Fruit fly (Drosophila melanogaster) whole organism, embryonic: ENCODE results near the gene Targ1.

Experiments
- Blimp-1 ChIP-seq: fragments of 200-800 bp; sonication (Bioruptor generic); optimal IDR thresholded peaks from 3 replicates; lab custom pipeline; 2018; ENCODE audit warnings: missing biosample characterization, missing genetic modification characterization, mild to moderate bottlenecking, moderate library complexity, missing genetic modification reagents
- CG10565 ChIP-seq: fragments of 200-800 bp; sonication (Bioruptor generic); optimal IDR thresholded peaks from 3 replicates; lab custom pipeline; 2016; ENCODE audit warnings: missing biosample characterization, mild to moderate bottlenecking, missing genetic modification characterization
- CG12104 ChIP-seq: fragments of 200-800 bp; sonication (Bioruptor generic); optimal IDR thresholded peaks from 3 replicates; lab custom pipeline; 2016; ENCODE audit warnings: missing biosample characterization, missing genetic modification characterization
- CG12391 ChIP-seq: fragments of 200-800 bp; sonication (Bioruptor generic); optimal IDR thresholded peaks from 3 replicates; lab custom pipeline; 2018; ENCODE audit warnings: missing biosample characterization, mild to moderate bottlenecking, missing genetic modification characterization, moderate library complexity
- CG12659 ChIP-seq: fragments of 200-800 bp; sonication (Bioruptor generic); optimal IDR thresholded peaks from 3 replicates; lab custom pipeline; 2017; ENCODE audit warnings: mild to moderate bottlenecking, missing biosample characterization, missing genetic modification reagents, missing genetic modification characterization
- CG13287 ChIP-seq: fragments of 200-800 bp; sonication (Bioruptor generic); IDR thresholded peaks from 2 replicates; pipeline ENCODE4 v1.3.6; 2022; ENCODE audit warnings: missing biosample characterization, missing genetic modification characterization; ENCODE audit not compliant: partially characterized antibody
- CG13894 ChIP-seq: fragments of 200-800 bp; sonication (Bioruptor generic); optimal IDR thresholded peaks from 3 replicates; lab custom pipeline; 2018; ENCODE audit warnings: missing biosample characterization, mild to moderate bottlenecking, missing genetic modification characterization, moderate library complexity
- CG14050 ChIP-seq: fragments of 200-800 bp; sonication (Bioruptor generic); IDR thresholded peaks from 3 replicates; pipeline ENCODE4 v1.3.6; 2022; ENCODE audit warnings: missing biosample characterization, missing genetic modification characterization
- CG17385 ChIP-seq: fragments of 200-800 bp; sonication (Bioruptor generic); optimal IDR thresholded peaks from 3 replicates; lab custom pipeline; 2018; ENCODE audit warnings: missing biosample characterization, mild to moderate bottlenecking, missing genetic modification characterization
- CG2199 ChIP-seq: fragments of 200-800 bp; sonication (Bioruptor generic); IDR thresholded peaks from 3 replicates; pipeline ENCODE4 v1.3.6; 2022; ENCODE audit warnings: missing biosample characterization, missing genetic modification characterization
- CG3065 ChIP-seq: fragments of 200-800 bp; sonication (Bioruptor generic); optimal IDR thresholded peaks from 2 replicates; lab custom pipeline; 2016; ENCODE audit warnings: missing biosample characterization, missing genetic modification characterization
- CG31365 ChIP-seq: fragments of 200-800 bp; sonication (Bioruptor generic); optimal IDR thresholded peaks from 2 replicates; lab custom pipeline; 2018; ENCODE audit warnings: missing biosample characterization, mild to moderate bottlenecking, missing genetic modification characterization
- CG34224 ChIP-seq: fragments of 200-800 bp; sonication (Bioruptor generic); IDR thresholded peaks from 3 replicates; pipeline ENCODE4 v1.3.6; 2022; ENCODE audit warnings: missing biosample characterization, missing genetic modification characterization; ENCODE audit not compliant: partially characterized antibody
- CG34376 ChIP-seq: fragments of 200-800 bp; sonication (Bioruptor generic); optimal IDR thresholded peaks from 2 replicates; lab custom pipeline; 2018; ENCODE audit warnings: missing biosample characterization, mild to moderate bottlenecking, missing genetic modification characterization
- CG3847 ChIP-seq: fragments of 200-800 bp; sonication (Bioruptor generic); IDR thresholded peaks from 2 replicates; pipeline ENCODE4 v1.3.6; 2022; ENCODE audit warnings: missing biosample characterization, missing genetic modification characterization
- CG5180 ChIP-seq: fragments of 200-800 bp; sonication (Bioruptor generic); optimal IDR thresholded peaks from 3 replicates; lab custom pipeline; 2017; ENCODE audit warnings: missing biosample characterization, missing genetic modification characterization, mild to moderate bottlenecking, moderate library complexity, missing genetic modification reagents
- CG8388 ChIP-seq: fragments of 200-800 bp; sonication (Bioruptor generic); optimal IDR thresholded peaks from 2 replicates; lab custom pipeline; 2019; ENCODE audit warnings: missing biosample characterization, mild to moderate bottlenecking, missing genetic modification characterization, moderate library complexity
- CG8478 ChIP-seq: fragments of >200 bp; optimal IDR thresholded peaks from 2 replicates; lab custom pipeline; 2018
- CG8924 ChIP-seq: fragments of 200-800 bp; optimal IDR thresholded peaks from 3 replicates; lab custom pipeline; 2019; ENCODE audit warnings: missing biosample characterization, mild to moderate bottlenecking, missing genetic modification characterization, moderate library complexity
- Drgx ChIP-seq: fragments of 200-800 bp; sonication (Bioruptor generic); IDR thresholded peaks from 2 replicates; pipeline ENCODE4 v1.3.6; 2022; ENCODE audit warnings: missing biosample characterization, missing genetic modification characterization
- H2.0 ChIP-seq: fragments of 200-800 bp; sonication (Bioruptor generic); IDR thresholded peaks from 2 replicates; pipeline ENCODE4 v1.3.6; 2022; ENCODE audit warnings: missing biosample characterization, missing genetic modification characterization
- HLH4C ChIP-seq: fragments of 200-800 bp; sonication (Bioruptor generic); IDR thresholded peaks from 3 replicates; pipeline ENCODE4 v1.3.6; 2022; ENCODE audit warnings: missing biosample characterization, missing genetic modification characterization; ENCODE audit not compliant: partially characterized antibody
- Hmr ChIP-seq: fragments of 200-800 bp; sonication (Bioruptor generic); optimal IDR thresholded peaks from 3 replicates; lab custom pipeline; 2017; ENCODE audit warnings: mild to moderate bottlenecking, missing biosample characterization, missing genetic modification reagents, missing genetic modification characterization
- Hr39 ChIP-seq: fragments of >200 bp; optimal IDR thresholded peaks from 2 replicates; lab custom pipeline; 2017
- Hr78 ChIP-seq, 2 experiments: fragments of 200-800 bp in 1 of 2; fragments of >200 bp in 1 of 2; sonication (Bioruptor generic) in 1 of 2; optimal IDR thresholded peaks; 2 replicates each; lab custom pipeline; 2017 to 2019; ENCODE audit warnings: missing biosample characterization in 2 of 2, missing genetic modification characterization in 2 of 2, mild to moderate bottlenecking in 1 of 2, moderate library complexity in 1 of 2
- Hsf ChIP-seq: fragments of 200-800 bp; sonication (Bioruptor generic); optimal IDR thresholded peaks from 3 replicates; lab custom pipeline; 2016; ENCODE audit warnings: missing biosample characterization, missing genetic modification characterization
- Med ChIP-seq: fragments of 200-800 bp; sonication (Bioruptor generic); peaks from one replicate; lab custom pipeline; 2016; ENCODE audit warnings: missing biosample characterization, missing genetic modification characterization, mild to moderate bottlenecking, inconsistent platforms, moderate library complexity
- Oaz ChIP-seq: fragments of 200-800 bp; sonication (Bioruptor generic); IDR thresholded peaks from 2 replicates; pipeline ENCODE4 v1.3.6; 2022; ENCODE audit warnings: missing biosample characterization, missing genetic modification characterization
- PHDP ChIP-seq: fragments of 200-800 bp; sonication (Bioruptor generic); optimal IDR thresholded peaks from 3 replicates; lab custom pipeline; 2018; ENCODE audit warnings: missing biosample characterization, mild to moderate bottlenecking, missing genetic modification characterization, moderate library complexity
- Sry-δ ChIP-seq: fragments of 200-800 bp; sonication (Bioruptor generic); optimal IDR thresholded peaks from 2 replicates; lab custom pipeline; 2016; ENCODE audit warnings: missing biosample characterization, missing genetic modification characterization
- TFAM ChIP-seq: fragments of 200-800 bp; sonication (Bioruptor generic); optimal IDR thresholded peaks from 2 replicates; lab custom pipeline; 2017; ENCODE audit warnings: missing biosample characterization, missing genetic modification characterization, inconsistent platforms
- ara ChIP-seq: fragments of 200-800 bp; sonication (Bioruptor generic); IDR thresholded peaks from 2 replicates; pipeline ENCODE4 v1.3.6; 2022; ENCODE audit warnings: missing biosample characterization, missing genetic modification characterization
- ase ChIP-seq: fragments of 200-800 bp; sonication (Bioruptor generic); IDR thresholded peaks from 3 replicates; pipeline ENCODE4 v1.3.6; 2022; ENCODE audit warnings: missing biosample characterization, missing genetic modification characterization
- bigmax ChIP-seq: fragments of 200-800 bp; sonication (Bioruptor generic); optimal IDR thresholded peaks from 2 replicates; lab custom pipeline; 2018; ENCODE audit warnings: missing biosample characterization, mild to moderate bottlenecking, missing genetic modification characterization
- corto ChIP-seq: fragments of 200-800 bp; sonication (Bioruptor generic); optimal IDR thresholded peaks from 2 replicates; lab custom pipeline; 2016; ENCODE audit warnings: missing biosample characterization, mild to moderate bottlenecking, missing genetic modification characterization, moderate library complexity
- danr ChIP-seq: fragments of 200-800 bp; sonication (Bioruptor generic); IDR thresholded peaks from 2 replicates; pipeline ENCODE4 v1.3.6; 2022; ENCODE audit warnings: missing biosample characterization, missing genetic modification characterization
- dm ChIP-seq: fragments of 200-800 bp; sonication (Bioruptor generic); optimal IDR thresholded peaks from 3 replicates; lab custom pipeline; 2016; ENCODE audit warnings: missing biosample characterization, missing genetic modification characterization
- ewg ChIP-seq: fragments of 200-800 bp; sonication (Bioruptor generic); optimal IDR thresholded peaks from 3 replicates; lab custom pipeline; 2017; ENCODE audit warnings: mild to moderate bottlenecking, missing biosample characterization, missing genetic modification reagents, missing genetic modification characterization
- fru ChIP-seq: fragments of >200 bp; optimal IDR thresholded peaks from 2 replicates; lab custom pipeline; 2017
- kah ChIP-seq: fragments of 200-800 bp; sonication (Bioruptor generic); optimal IDR thresholded peaks from 2 replicates; lab custom pipeline; 2018; ENCODE audit warnings: missing biosample characterization, mild to moderate bottlenecking, missing genetic modification characterization
- knrl ChIP-seq: fragments of 200-800 bp; sonication (Bioruptor generic); IDR thresholded peaks from 3 replicates; pipeline ENCODE4 v1.3.6; 2022; ENCODE audit warnings: missing biosample characterization, missing genetic modification characterization; ENCODE audit not compliant: partially characterized antibody
- lab ChIP-seq: fragments of 200-800 bp; sonication (Bioruptor generic); optimal IDR thresholded peaks from 3 replicates; lab custom pipeline; 2017; ENCODE audit warnings: missing biosample characterization, missing genetic modification characterization, mild to moderate bottlenecking, moderate library complexity, missing genetic modification reagents
- nom ChIP-seq: fragments of 200-800 bp; sonication (Bioruptor generic); optimal IDR thresholded peaks from 2 replicates; lab custom pipeline; 2017; ENCODE audit warnings: missing biosample characterization, missing genetic modification characterization, mild to moderate bottlenecking, moderate library complexity, missing genetic modification reagents
- odd ChIP-seq: fragments of 200-800 bp; sonication (Bioruptor generic); optimal IDR thresholded peaks from 2 replicates; lab custom pipeline; 2017; ENCODE audit warnings: missing biosample characterization, mild to moderate bottlenecking, missing genetic modification characterization
- pb ChIP-seq: fragments of 200-800 bp; sonication (Bioruptor generic); optimal IDR thresholded peaks from 3 replicates; lab custom pipeline; 2016; ENCODE audit warnings: missing biosample characterization, missing genetic modification characterization
- row ChIP-seq: fragments of 200-800 bp; sonication (Bioruptor generic); IDR thresholded peaks from 3 replicates; pipeline ENCODE4 v1.3.6; 2022; ENCODE audit warnings: missing biosample characterization, missing genetic modification characterization
- sens ChIP-seq: fragments of 200-800 bp; sonication (Bioruptor generic); peaks from one replicate; lab custom pipeline; 2016; ENCODE audit warnings: missing biosample characterization, missing genetic modification characterization
- sug ChIP-seq: fragments of 200-800 bp; optimal IDR thresholded peaks from 2 replicates; lab custom pipeline; 2019; ENCODE audit warnings: missing biosample characterization, mild to moderate bottlenecking, missing genetic modification characterization, moderate library complexity
- tin ChIP-seq: fragments of 200-800 bp; sonication (Bioruptor generic); optimal IDR thresholded peaks from 3 replicates; lab custom pipeline; 2016; ENCODE audit warnings: missing biosample characterization, missing genetic modification characterization
- tll ChIP-seq, 2 experiments: fragments of 200-800 bp in 1 of 2; fragments of >200 bp in 1 of 2; sonication (Bioruptor generic) in 1 of 2; optimal IDR thresholded peaks; 2 replicates each; lab custom pipeline; 2017 to 2019; ENCODE audit warnings: missing biosample characterization in 2 of 2, missing genetic modification characterization in 2 of 2, mild to moderate bottlenecking in 1 of 2, moderate library complexity in 1 of 2

The Targ1 gene

dm6 chr3L:21202777-21203282 is at the start of gene Targ1, which contains the start of the genes CG10512 and Targ2:
TSS of gene Targ1 (minus strand) at chr3L:21202882.
TSS of gene CG10512 (plus strand) at chr3L:21202920.
TSS of gene Targ2 (minus strand) at chr3L:21203232.
- no peak for TF ChIP-seq tin (GFP tag; lab: Kevin White, UChicago)
- peak; percentile 76 for TF ChIP-seq CG8478 (lab: Kevin White, UChicago)
- TF ChIP-seq CG12104 = no peak
- no peak for TF ChIP-seq fru (lab: Kevin White, UChicago)
- TF ChIP-seq CG14050 = no peak
- no peak for TF ChIP-seq CG31365 (tag; lab: Kevin White, UChicago)
- TF ChIP-seq CG2199 (GFP tag; lab: Robert Waterston, UW) = 0 out of 3 replicates have a peak, but pooled peaks have one; percentile 17
- peak; percentile 51 for TF ChIP-seq CG34376 (GFP tag; lab: Kevin White, UChicago)
- no peak for TF ChIP-seq row (GFP tag; lab: Robert Waterston, UW)
- no peak for TF ChIP-seq ara
- TF ChIP-seq kah (GFP tag; lab: Kevin White, UChicago) = no peak
- no peak for TF ChIP-seq CG8388
- peak; percentile 4 for TF ChIP-seq Hmr
- peak; percentile 49; the same call in 1 of the 3 replicates for TF ChIP-seq HLH4C (GFP tag; lab: Robert Waterston, UW)
- no peak for TF ChIP-seq TFAM (GFP tag; lab: Kevin White, UChicago)
- TF ChIP-seq Oaz (GFP tag; lab: Robert Waterston, UW) = no peak
- 0 out of 2 replicates have a peak, but pooled peaks have one; percentile 21 for TF ChIP-seq CG13287 (GFP tag; lab: Robert Waterston, UW)
- peak in 1 of 2 experiments; percentile 31 for TF ChIP-seq Hr78 (GFP tag; optimal IDR thresholded peaks at IDR 0.05; lab: Kevin White, UChicago)
- no peak for TF ChIP-seq lab (GFP tag; lab: Kevin White, UChicago)
- TF ChIP-seq PHDP (tag; lab: Kevin White, UChicago) = no peak
- no peak for TF ChIP-seq sug (tag; lab: Kevin White, UChicago)
- no peak for TF ChIP-seq CG12659 (GFP tag; lab: Kevin White, UChicago)
- TF ChIP-seq CG3065 = no peak
- no peak for TF ChIP-seq tll (GFP tag; optimal IDR thresholded peaks at IDR 0.05; lab: Kevin White, UChicago)
- TF ChIP-seq ewg = peak; percentile 49
- no peak for TF ChIP-seq CG12391 (tag; lab: Kevin White, UChicago)
- TF ChIP-seq CG10565 (GFP tag; lab: Kevin White, UChicago) = no peak
- TF ChIP-seq knrl (GFP tag; lab: Robert Waterston, UW) = no peak
- TF ChIP-seq Hr39 = no peak
- no peak for TF ChIP-seq CG13894 (tag; lab: Kevin White, UChicago)
- TF ChIP-seq pb (GFP tag; lab: Kevin White, UChicago) = no peak
- peak; percentile 45 for TF ChIP-seq sens (GFP tag; lab: Kevin White, UChicago)
- no peak for TF ChIP-seq nom
- TF ChIP-seq corto (GFP tag; lab: Kevin White, UChicago) = no peak
- TF ChIP-seq ase = no peak
- peak; percentile 22 for TF ChIP-seq Blimp-1 (GFP tag; lab: Kevin White, UChicago)
- no peak for TF ChIP-seq Hsf (GFP tag; lab: Kevin White, UChicago)
- TF ChIP-seq danr (GFP tag; lab: Robert Waterston, UW) = no peak
- TF ChIP-seq CG3847 (GFP tag; lab: Robert Waterston, UW) = no peak
- no peak for TF ChIP-seq odd (GFP tag; lab: Kevin White, UChicago)
- TF ChIP-seq H2.0 (GFP tag; lab: Robert Waterston, UW) = no peak
- TF ChIP-seq Sry-δ (GFP tag; lab: Kevin White, UChicago) = no peak
- TF ChIP-seq dm (GFP tag; lab: Kevin White, UChicago) = no peak
- TF ChIP-seq CG5180 (GFP tag; lab: Kevin White, UChicago) = no peak
- TF ChIP-seq Med = peak; percentile 73
- TF ChIP-seq bigmax = peak; percentile 11
- TF ChIP-seq CG8924 (tag; lab: Kevin White, UChicago) = no peak
- TF ChIP-seq Drgx (GFP tag; lab: Robert Waterston, UW) = no peak
- TF ChIP-seq CG17385 = no peak
- TF ChIP-seq CG34224 = peak; percentile 48; the same call in 2 of the 3 replicates
